Fruit fly (Drosophila melanogaster): Measurements from ENCODE around the gene Cox11.

The Cox11 gene

DNA sequence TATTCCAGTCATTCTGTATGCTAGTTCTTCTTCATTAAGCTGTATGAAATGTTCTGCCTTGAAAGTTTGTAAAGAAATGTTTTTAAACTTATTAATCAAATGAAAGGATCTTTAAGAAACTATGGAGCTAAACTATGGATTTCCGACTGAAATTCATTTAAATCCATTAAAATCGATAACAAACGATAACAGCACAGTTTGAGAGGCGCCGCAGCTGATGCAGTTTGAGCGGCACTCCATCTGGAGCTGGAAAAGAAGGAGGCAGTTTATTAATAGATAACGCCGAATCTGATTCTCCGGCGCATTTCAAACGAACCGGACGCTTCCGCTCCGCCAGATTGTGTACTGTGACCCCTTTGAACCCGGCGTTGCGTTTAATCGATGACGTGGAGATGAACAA is 1.1 kb downstream of the Cox11 start, which contains the start of gene CG31915:
TSS of gene CG31915 (plus strand) at position 263 of the 400 bp plus-strand sequence.
- peak; percentile 68 for TF ChIP-seq CG1621 (tag; optimal IDR thresholded peaks at IDR 0.05)
- TF ChIP-seq Lpt (GFP tag; optimal IDR thresholded peaks at IDR 0.05) = no peak

DNA sequence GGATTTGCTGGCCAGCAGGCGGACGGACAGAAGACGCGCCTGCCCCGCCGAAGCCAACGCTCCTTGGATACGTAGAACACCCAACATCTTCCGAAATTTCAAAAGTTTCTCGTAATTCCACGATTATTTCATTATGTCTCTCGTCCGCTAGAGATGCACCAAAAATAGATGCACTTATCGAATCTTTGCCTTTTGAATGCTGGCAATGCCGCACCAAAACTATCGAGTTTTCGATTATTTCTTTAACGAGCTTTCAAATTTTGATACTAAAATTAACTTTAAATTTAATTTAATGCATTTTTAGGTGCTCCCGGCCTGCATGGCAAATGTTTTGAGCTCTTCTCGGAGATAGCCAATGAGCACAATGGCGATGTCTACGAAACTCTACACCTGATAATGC is 5.3 kb downstream of the Cox11 start, which contains the start of gene Coq6:
TSS of gene Coq6 (minus strand) at position 163 of the 400 bp plus-strand sequence.
- no peak for TF ChIP-seq CG15336 (GFP tag; IDR thresholded peaks at IDR 0.05)
- TF ChIP-seq CG6163 (GFP tag; IDR thresholded peaks at IDR 0.05) = 0 out of 3 replicates have a peak, but pooled peaks have one; percentile 26

DNA sequence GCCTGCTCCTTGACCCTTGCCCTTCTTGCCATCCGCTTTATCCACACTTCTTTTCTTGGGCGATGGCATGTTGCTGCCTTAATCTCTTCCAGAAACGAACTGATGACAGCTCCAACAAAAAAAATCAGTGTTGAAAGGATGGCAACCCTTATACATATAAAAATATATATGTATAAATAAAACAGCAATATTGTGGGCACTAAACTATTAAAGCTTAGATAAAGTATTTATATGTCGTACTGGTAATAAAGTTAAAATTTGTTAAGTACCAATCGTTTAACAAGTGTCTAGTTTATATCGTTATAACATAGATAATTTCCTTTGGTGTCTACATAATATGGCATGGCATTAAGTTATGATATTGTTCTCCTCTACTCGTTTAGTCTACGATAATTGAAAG is 9.9 kb downstream of the Cox11 start, which contains the start of gene tomb:
TSS of gene tomb (minus strand) at position 101 of the 400 bp plus-strand sequence.
- TF ChIP-seq OdsH (GFP tag; optimal IDR thresholded peaks at IDR 0.05) (no peak), CG31627 (GFP tag; optimal IDR thresholded peaks at IDR 0.05) (no peak), cyc (GFP tag; optimal IDR thresholded peaks at IDR 0.05) (no peak), Hr4 (GFP tag; optimal IDR thresholded peaks at IDR 0.05) (no peak), CG8632 (GFP tag; optimal IDR thresholded peaks at IDR 0.05) (no peak), Sox102F (GFP tag; optimal IDR thresholded peaks at IDR 0.05) (no peak), fd59A (GFP tag; optimal IDR thresholded peaks at IDR 0.05) (no peak), CG6276 (GFP tag; optimal IDR thresholded peaks at IDR 0.05) (no peak), CG15336 (GFP tag; IDR thresholded peaks at IDR 0.05) (no peak), CG10631 (GFP tag; optimal IDR thresholded peaks at IDR 0.05) (no peak)

DNA sequence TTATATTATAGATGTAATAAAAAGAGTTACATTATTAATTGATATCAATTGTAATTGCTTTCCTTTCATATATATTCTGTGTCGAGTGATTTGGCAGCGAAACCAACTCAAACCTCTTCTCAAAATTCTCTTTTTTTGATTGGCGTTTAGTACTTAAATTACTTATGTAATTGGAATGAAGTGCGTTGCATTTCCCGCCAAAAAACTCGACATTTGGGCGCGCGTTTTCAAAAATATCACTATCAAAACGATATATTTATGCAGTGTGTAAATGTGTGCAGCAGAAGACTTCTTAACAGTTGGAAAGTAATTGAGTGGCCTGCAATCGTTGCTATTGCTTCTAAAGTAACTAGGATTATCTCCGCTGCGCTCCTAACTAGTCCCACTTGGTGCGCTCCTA is 10.3 kb downstream of the Cox11 start:
- TF ChIP-seq CG4318 (GFP tag; optimal IDR thresholded peaks at IDR 0.05) (no peak), CG8119 (GFP tag; IDR thresholded peaks at IDR 0.05) (no peak), CG6163 (GFP tag; IDR thresholded peaks at IDR 0.05) (no peak), CG15336 (GFP tag; IDR thresholded peaks at IDR 0.05) (no peak), CG16779 (tag; optimal IDR thresholded peaks at IDR 0.05) (no peak), Ets96B (tag; optimal IDR thresholded peaks at IDR 0.05) (no peak), lz (GFP tag; optimal IDR thresholded peaks at IDR 0.05) (no peak), Sox15 (GFP tag; optimal IDR thresholded peaks at IDR 0.05) (no peak), CG10631 (GFP tag; optimal IDR thresholded peaks at IDR 0.05) (no peak), CG3032 (tag; optimal IDR thresholded peaks at IDR 0.05) (no peak)

DNA sequence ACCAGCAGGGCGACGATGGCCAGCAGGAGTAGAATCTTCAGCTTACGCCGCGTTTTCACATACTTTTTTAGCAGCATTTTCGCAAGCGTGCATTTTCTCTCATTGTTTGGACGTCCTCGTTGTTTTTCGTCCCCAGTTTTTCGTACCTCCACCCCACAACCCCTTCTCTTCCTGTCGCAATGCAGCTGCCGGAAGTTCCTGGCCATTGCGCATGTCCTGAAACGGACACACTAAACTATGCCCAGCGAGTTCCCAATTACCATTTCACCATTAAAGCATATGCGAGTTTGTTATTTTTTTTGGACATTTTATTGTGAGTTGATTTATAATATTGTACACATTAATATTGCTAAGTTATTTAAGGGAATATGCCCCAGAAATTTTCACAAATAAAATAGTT is 12.3 kb downstream of the Cox11 start, which contains the start of gene CG14015:
TSS of gene CG14015 (minus strand) at position 163 of the 400 bp plus-strand sequence.
- TF ChIP-seq CG7368 (GFP tag; optimal IDR thresholded peaks at IDR 0.05) (no peak), fd59A (GFP tag; optimal IDR thresholded peaks at IDR 0.05) (no peak), CG8319 (GFP tag; optimal IDR thresholded peaks at IDR 0.05) (no peak), Lpt (GFP tag; optimal IDR thresholded peaks at IDR 0.05) (no peak), CG8119 (GFP tag; IDR thresholded peaks at IDR 0.05) (no peak), esn (GFP tag; optimal IDR thresholded peaks at IDR 0.05) (no peak), achi (GFP tag; optimal IDR thresholded peaks at IDR 0.05) (no peak)

DNA sequence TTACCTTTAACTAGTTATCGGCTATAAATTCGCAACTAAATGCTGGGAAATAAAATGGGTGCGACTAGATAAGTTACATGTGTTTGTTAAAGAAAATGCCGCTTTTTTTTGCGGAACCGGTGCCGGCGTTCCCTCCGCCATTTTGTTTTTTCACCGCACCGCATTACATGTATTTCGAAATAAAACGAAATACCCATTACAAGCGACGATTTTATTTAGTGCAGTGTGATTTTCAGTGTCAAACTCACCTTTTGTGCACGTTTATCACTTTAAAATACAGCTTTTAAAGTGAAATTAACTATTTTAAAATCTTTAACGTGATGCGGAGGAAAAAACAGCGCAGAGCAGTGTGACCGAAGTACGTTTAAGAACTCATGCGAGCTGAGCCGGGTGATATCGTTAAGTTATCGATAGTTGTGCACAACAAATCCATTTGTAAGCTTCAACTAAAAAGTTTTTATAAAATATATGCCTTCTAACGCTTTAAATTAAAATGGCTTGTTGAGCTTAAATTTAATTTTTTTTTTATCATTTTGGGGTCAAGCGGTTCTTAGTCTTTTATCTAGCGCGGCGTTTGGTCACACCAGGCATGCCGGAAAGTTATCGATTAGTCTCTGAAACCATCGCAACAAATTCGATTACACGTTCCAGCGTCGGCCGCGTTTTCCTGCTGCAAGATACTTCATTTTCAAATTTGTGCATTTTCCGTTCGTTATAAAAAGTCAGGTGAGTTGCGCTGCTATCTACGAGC is 15.4 kb downstream of the Cox11 start, which contains the start of the genes Hel25E and Lam:
TSS of gene Hel25E (minus strand) at position 380 of the 751 bp plus-strand sequence.
TSS of gene Lam (plus strand) at position 546 of the 751 bp plus-strand sequence.
- TF ChIP-seq net (GFP tag; optimal IDR thresholded peaks at IDR 0.05) (no peak), CG6792 (GFP tag; optimal IDR thresholded peaks at IDR 0.05) (no peak), svp (GFP tag) (no peak), Met (GFP tag; optimal IDR thresholded peaks at IDR 0.05) (no peak), esn (GFP tag; optimal IDR thresholded peaks at IDR 0.05) (no peak), CG3032 (tag; optimal IDR thresholded peaks at IDR 0.05) (peak; percentile 10), CG32006 (GFP tag; optimal IDR thresholded peaks at IDR 0.05) (no peak), pdm3 (GFP tag; optimal IDR thresholded peaks at IDR 0.05) (no peak), Sox14 (GFP tag; optimal IDR thresholded peaks at IDR 0.05) (no peak), CG4318 (GFP tag; optimal IDR thresholded peaks at IDR 0.05) (no peak), CG15336 (GFP tag; IDR thresholded peaks at IDR 0.05) (0 out of 2 replicates have a peak, but pooled peaks have one; percentile 9), Gug (GFP tag; IDR thresholded peaks at IDR 0.05) (no peak), Eip78C (GFP tag) (no peak), CG8632 (GFP tag; optimal IDR thresholded peaks at IDR 0.05) (no peak), eg (GFP tag; IDR thresholded peaks at IDR 0.05) (no peak), CG11902 (GFP tag; optimal IDR thresholded peaks at IDR 0.05) (no peak)
